Worm (Caenorhabditis elegans) whole organism, mixed stage, embryonic: Measurements from ENCODE around the gene fbxc-32.

ENCODE experiments used
- hlh-1 ChIP-seq: fragments of 150-350 bp; optimal IDR thresholded peaks from 2 replicates; lab custom pipeline; 2014; ENCODE audit warnings: missing biosample characterization, missing genetic modification reagents, missing genetic modification characterization
- mab-5 ChIP-seq: fragments of 150-350 bp; optimal IDR thresholded peaks from 2 replicates; lab custom pipeline; 2014; ENCODE audit warnings: missing biosample characterization, missing genetic modification characterization
- pha-4 ChIP-seq: fragments of 150-350 bp; optimal IDR thresholded peaks from 2 replicates; lab custom pipeline; 2018; ENCODE audit warnings: missing biosample characterization, missing genetic modification reagents, missing genetic modification characterization
- ztf-11 ChIP-seq: fragments of 150-350 bp; optimal IDR thresholded peaks from 2 replicates; lab custom pipeline; 2014; ENCODE audit warnings: missing biosample characterization, missing genetic modification characterization

- TF ChIP-seq pha-4 (tag; lab: Kevin White, UChicago) = no peak
- no peak for TF ChIP-seq hlh-1 (tag; lab: Kevin White, UChicago)
- no peak for TF ChIP-seq mab-5 (tag; lab: Kevin White, UChicago)
- no peak for TF ChIP-seq ztf-11
Measured at ce11 chrII:972850-973249, 24.9 kb upstream of the fbxc-32 start, which contains the start of gene C32B5.15.
